Worm (Caenorhabditis elegans) whole organism, L4 larva: Measurements from ENCODE around the gene R01H10.4.

ENCODE experiments used
- T26A8.4 ChIP-seq: fragments of 200-800 bp; sonication (Bioruptor generic); IDR thresholded peaks from 2 replicates; pipeline ENCODE4 v1.3.6; 2022; ENCODE audit warnings: missing genetic modification characterization, missing compliant biosample characterization
- dmd-6 ChIP-seq: fragments of 200-800 bp; sonication (Bioruptor generic); IDR thresholded peaks from 2 replicates; pipeline ENCODE4 v1.3.6; 2022; ENCODE audit warnings: missing genetic modification reagents, missing genetic modification characterization, missing compliant biosample characterization
- egl-43 ChIP-seq: fragments of 200-800 bp; sonication (Bioruptor generic); IDR thresholded peaks from 2 replicates; pipeline ENCODE4 v1.3.6; 2022; ENCODE audit warnings: missing genetic modification reagents, missing genetic modification characterization, missing compliant biosample characterization
- lin-1 ChIP-seq: fragments of 200-800 bp; sonication (Bioruptor generic); IDR thresholded peaks from 2 replicates; pipeline ENCODE4 v1.3.6; 2022; ENCODE audit warnings: missing genetic modification reagents, missing genetic modification characterization, missing compliant biosample characterization
- lir-3 ChIP-seq: sonication (generic microtip); optimal IDR thresholded peaks from 2 replicates; lab custom pipeline; 2016; ENCODE audit warnings: mild to moderate bottlenecking, missing genetic modification characterization, missing compliant biosample characterization
- nhr-102 ChIP-seq: sonication (generic microtip); optimal IDR thresholded peaks from 2 replicates; lab custom pipeline; 2016; ENCODE audit warnings: mild to moderate bottlenecking, missing genetic modification characterization, moderate library complexity, missing compliant biosample characterization
- nhr-28 ChIP-seq: fragments of 150-350 bp; optimal IDR thresholded peaks from 2 replicates; lab custom pipeline; 2014; ENCODE audit warnings: missing biosample characterization, missing genetic modification characterization
- nhr-42 ChIP-seq: fragments of 200-800 bp; sonication (Bioruptor generic); IDR thresholded peaks from 2 replicates; pipeline ENCODE4 v1.3.6; 2022; ENCODE audit warnings: missing genetic modification characterization, missing compliant biosample characterization
- php-3 ChIP-seq: fragments of 200-800 bp; sonication (Bioruptor generic); IDR thresholded peaks from 2 replicates; pipeline ENCODE4 v1.3.6; 2022; ENCODE audit warnings: missing genetic modification reagents, missing genetic modification characterization, missing compliant biosample characterization
- pqm-1 ChIP-seq: sonication (generic microtip); optimal IDR thresholded peaks from 2 replicates; lab custom pipeline; 2017; ENCODE audit warnings: missing biosample characterization, missing genetic modification characterization

Gene R01H10.4

DNA sequence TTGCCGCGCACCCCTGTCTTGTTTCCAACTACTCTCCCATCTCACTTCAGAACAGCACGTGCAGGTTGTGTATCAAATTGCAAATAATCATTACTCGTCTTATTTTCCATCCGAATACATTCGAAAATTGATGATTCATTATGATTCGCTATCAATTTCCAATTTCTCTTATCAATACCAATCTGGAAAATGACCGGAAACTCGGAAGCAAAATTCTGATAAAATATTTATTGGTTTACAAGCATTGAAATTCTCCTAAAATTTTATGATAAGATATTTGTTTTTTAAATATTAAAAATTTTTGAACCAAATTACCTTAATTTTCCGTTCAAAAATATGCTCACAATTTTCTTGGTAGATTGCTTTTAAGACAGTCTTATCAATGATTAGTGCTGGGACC lies 50.7 kb downstream of the R01H10.4 start:
- peak; percentile 34 for TF ChIP-seq nhr-28 (tag; lab: Kevin White, UChicago)
- TF ChIP-seq T26A8.4 (GFP tag; lab: Robert Waterston, UW): no peak
- no peak for TF ChIP-seq lir-3 (tag; lab: Kevin White, UChicago)
- 0 out of 2 replicates have a peak, but pooled peaks have one; percentile 33 for TF ChIP-seq lin-1 (GFP tag; lab: Robert Waterston, UW)
- peak; percentile 21; the same call in 1 of the 2 replicates for TF ChIP-seq dmd-6
- no peak for TF ChIP-seq nhr-42 (GFP tag; lab: Robert Waterston, UW)
- TF ChIP-seq php-3 (GFP tag; lab: Robert Waterston, UW): 0 out of 2 replicates have a peak, but pooled peaks have one; percentile 39
- peak; percentile 58 for TF ChIP-seq pqm-1 (tag; lab: Kevin White, UChicago)

DNA sequence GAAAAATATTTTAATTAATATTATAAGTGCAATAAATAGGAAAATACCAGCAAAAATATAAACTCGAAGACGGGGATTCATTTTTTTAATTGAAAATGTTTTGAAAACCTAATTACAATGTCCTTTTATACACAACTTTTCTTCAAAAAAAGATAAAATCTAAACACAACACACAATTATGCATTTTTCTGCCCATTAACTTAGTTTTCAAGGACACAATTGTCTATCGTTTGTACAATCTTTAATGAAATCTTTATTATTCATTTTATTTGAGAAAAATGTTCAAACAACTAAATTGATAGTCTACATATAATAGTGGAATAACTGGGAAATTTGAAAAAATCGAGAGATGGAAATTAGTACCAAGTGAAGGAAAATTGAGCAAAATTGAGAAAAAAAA lies 51.4 kb downstream of the R01H10.4 start, which contains the start of gene T07A5.1:
T07A5.1 (minus strand) TSS at position 149 of the 400 bp plus-strand sequence.
- TF ChIP-seq egl-43 (GFP tag; lab: Robert Waterston, UW): no peak
- TF ChIP-seq nhr-102 (tag; lab: Kevin White, UChicago): no peak
